Worm (Caenorhabditis elegans) whole organism, late embryonic: ENCODE results near the gene F16G10.14.

ENCODE experiments used
- K02D7.2 ChIP-seq: sonication (generic microtip); optimal IDR thresholded peaks from 2 replicates; lab custom pipeline; 2017; ENCODE audit warnings: mild to moderate bottlenecking, missing genetic modification characterization, missing compliant biosample characterization
- ceh-14 ChIP-seq: sonication (generic microtip); optimal IDR thresholded peaks from 2 replicates; lab custom pipeline; 2016; ENCODE audit warnings: missing genotype, missing genetic modification characterization, missing compliant biosample characterization
- ceh-18 ChIP-seq: sonication (generic microtip); optimal IDR thresholded peaks from 2 replicates; lab custom pipeline; 2016; ENCODE audit warnings: missing genetic modification characterization, missing compliant biosample characterization
- ceh-22 ChIP-seq: sonication (generic microtip); optimal IDR thresholded peaks from 2 replicates; lab custom pipeline; 2017; ENCODE audit warnings: missing biosample characterization, missing genetic modification characterization
- ceh-31 ChIP-seq: sonication (generic microtip); optimal IDR thresholded peaks from 2 replicates; lab custom pipeline; 2016; ENCODE audit warnings: missing genetic modification characterization, missing compliant biosample characterization
- ceh-48 ChIP-seq: sonication (generic microtip); optimal IDR thresholded peaks from 2 replicates; lab custom pipeline; 2016; ENCODE audit warnings: missing genetic modification characterization, inconsistent platforms, missing compliant biosample characterization
- ceh-9 ChIP-seq: sonication (generic microtip); optimal IDR thresholded peaks from 2 replicates; lab custom pipeline; 2016; ENCODE audit warnings: mild to moderate bottlenecking, missing genetic modification characterization, inconsistent platforms, missing compliant biosample characterization
- che-1 ChIP-seq: sonication (generic microtip); optimal IDR thresholded peaks from 2 replicates; lab custom pipeline; 2016; ENCODE audit warnings: mild to moderate bottlenecking, missing genetic modification characterization, missing compliant biosample characterization
- dmd-4 ChIP-seq: sonication (generic microtip); optimal IDR thresholded peaks from 2 replicates; lab custom pipeline; 2016; ENCODE audit warnings: borderline replicate concordance, missing genetic modification characterization, missing compliant biosample characterization
- dve-1 ChIP-seq: sonication (generic microtip); optimal IDR thresholded peaks from 2 replicates; lab custom pipeline; 2017; ENCODE audit warnings: antibody characterized with exemption, mild to moderate bottlenecking, missing genetic modification characterization, missing compliant biosample characterization
- elt-4 ChIP-seq: sonication (generic microtip); optimal IDR thresholded peaks from 2 replicates; lab custom pipeline; 2016; ENCODE audit warnings: missing genetic modification characterization, missing compliant biosample characterization
- eyg-1 ChIP-seq: sonication (generic microtip); optimal IDR thresholded peaks from 2 replicates; lab custom pipeline; 2016; ENCODE audit warnings: missing genotype, missing genetic modification characterization, missing compliant biosample characterization
- fax-1 ChIP-seq: sonication (generic microtip); optimal IDR thresholded peaks from 2 replicates; lab custom pipeline; 2016; ENCODE audit warnings: missing genotype, missing genetic modification characterization, missing compliant biosample characterization
- fkh-10 ChIP-seq: fragments of 150-350 bp; optimal IDR thresholded peaks from 2 replicates; lab custom pipeline; 2014; ENCODE audit warnings: missing biosample characterization, missing genetic modification reagents, missing genetic modification characterization
- fkh-6 ChIP-seq: sonication (generic microtip); optimal IDR thresholded peaks from 2 replicates; lab custom pipeline; 2016; ENCODE audit warnings: missing genetic modification characterization, missing compliant biosample characterization
- hlh-15 ChIP-seq: sonication (generic microtip); optimal IDR thresholded peaks from 2 replicates; lab custom pipeline; 2016; ENCODE audit warnings: missing genetic modification characterization, missing compliant biosample characterization
- hlh-8 ChIP-seq: sonication (generic microtip); optimal IDR thresholded peaks from 2 replicates; lab custom pipeline; 2016; ENCODE audit warnings: missing genotype, missing genetic modification characterization, missing compliant biosample characterization
- lim-6 ChIP-seq: sonication (generic microtip); optimal IDR thresholded peaks from 2 replicates; lab custom pipeline; 2016; ENCODE audit warnings: missing genetic modification characterization, missing compliant biosample characterization
- lin-11 ChIP-seq: fragments of 200-800 bp; sonication (Bioruptor generic); optimal IDR thresholded peaks from 2 replicates; lab custom pipeline; 2018; ENCODE audit warnings: mild to moderate bottlenecking, missing genetic modification characterization, missing compliant biosample characterization
- madf-2 ChIP-seq: sonication (generic microtip); optimal IDR thresholded peaks from 2 replicates; lab custom pipeline; 2017; ENCODE audit warnings: missing genetic modification characterization, missing compliant biosample characterization
- mec-3 ChIP-seq: sonication (generic microtip); optimal IDR thresholded peaks from 2 replicates; lab custom pipeline; 2016; ENCODE audit warnings: borderline replicate concordance, missing genetic modification characterization, missing compliant biosample characterization
- nhr-11 ChIP-seq: fragments of 150-350 bp; optimal IDR thresholded peaks from 2 replicates; lab custom pipeline; 2014; ENCODE audit warnings: missing biosample characterization, missing genetic modification characterization
- npax-4 ChIP-seq: sonication (generic microtip); optimal IDR thresholded peaks from 2 replicates; lab custom pipeline; 2016; ENCODE audit warnings: missing genetic modification characterization, missing compliant biosample characterization
- odd-2 ChIP-seq: sonication (generic microtip); optimal IDR thresholded peaks from 2 replicates; lab custom pipeline; 2017; ENCODE audit warnings: antibody characterized with exemption, mild to moderate bottlenecking, missing genetic modification characterization, missing compliant biosample characterization
- pqm-1 ChIP-seq: sonication (generic microtip); optimal IDR thresholded peaks from 2 replicates; lab custom pipeline; 2016; ENCODE audit warnings: missing genetic modification characterization, missing compliant biosample characterization
- zip-5 ChIP-seq: sonication (generic microtip); optimal IDR thresholded peaks from 2 replicates; lab custom pipeline; 2016; ENCODE audit warnings: missing genetic modification characterization, missing compliant biosample characterization
- ztf-16 ChIP-seq: sonication (generic microtip); optimal IDR thresholded peaks from 2 replicates; lab custom pipeline; 2017; ENCODE audit warnings: missing genetic modification characterization, missing compliant biosample characterization

The F16G10.14 gene

ce11 chrII:2353012-2353411, 45.8 kb downstream of the F16G10.14 start, which contains the start of gene F43C11.3:
TSS of gene F43C11.3 (plus strand) at chrII:2353312.
- TF ChIP-seq hlh-15 (tag; lab: Kevin White, UChicago) (no peak), madf-2 (tag; lab: Kevin White, UChicago) (no peak), dmd-4 (tag; lab: Kevin White, UChicago) (no peak), npax-4 (tag; lab: Kevin White, UChicago) (no peak), nhr-11 (no peak), eyg-1 (tag; lab: Kevin White, UChicago) (no peak), lim-6 (tag; lab: Kevin White, UChicago) (no peak), ceh-31 (tag; lab: Kevin White, UChicago) (no peak), ceh-9 (tag; lab: Kevin White, UChicago) (no peak), hlh-8 (tag; lab: Kevin White, UChicago) (no peak), odd-2 (tag; lab: Kevin White, UChicago) (no peak), K02D7.2 (tag; lab: Kevin White, UChicago) (no peak), mec-3 (no peak), zip-5 (no peak), ceh-22 (tag; lab: Kevin White, UChicago) (no peak), ceh-18 (tag; lab: Kevin White, UChicago) (no peak), fkh-10 (GFP tag; lab: Kevin White, UChicago) (no peak), che-1 (no peak), ceh-14 (tag; lab: Kevin White, UChicago) (no peak), elt-4 (tag; lab: Kevin White, UChicago) (no peak)

DNA sequence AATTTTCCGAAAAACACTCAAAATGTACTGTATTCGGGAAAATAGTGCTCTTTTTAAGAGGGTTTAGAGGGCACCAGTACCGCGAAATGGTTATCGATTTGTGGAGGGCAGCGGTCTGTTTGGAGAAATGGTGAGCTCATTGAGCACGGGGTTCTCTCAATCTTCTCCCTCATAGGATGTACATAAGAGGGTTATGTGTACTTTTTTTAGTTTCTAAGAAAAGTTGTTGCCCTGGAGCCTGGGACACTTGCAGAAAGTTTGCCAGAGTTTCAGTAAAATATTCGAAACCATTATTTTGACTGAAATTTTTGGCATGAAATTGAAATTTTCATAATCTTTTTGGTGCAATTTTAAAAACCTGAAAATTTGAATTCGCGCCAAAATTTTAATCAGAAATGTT, 46.2 kb downstream of the F16G10.14 start, which contains the start of gene F43C11.10:
F43C11.10 (minus strand) TSS at position 101 of the 400 bp plus-strand sequence.
- TF ChIP-seq ceh-48 (tag; lab: Kevin White, UChicago) (no peak), ztf-16 (no peak), K02D7.2 (tag; lab: Kevin White, UChicago) (no peak), pqm-1 (tag; lab: Kevin White, UChicago) (no peak), dve-1 (tag; lab: Kevin White, UChicago) (no peak), fkh-6 (tag; lab: Kevin White, UChicago) (no peak), ceh-9 (tag; lab: Kevin White, UChicago) (no peak), fax-1 (no peak), elt-4 (tag; lab: Kevin White, UChicago) (no peak), lin-11 (tag; lab: Kevin White, UChicago) (no peak)
